Worm (Caenorhabditis elegans) whole organism, young adult: Measurements from ENCODE around the gene F22E5.1.

Experiments used
- F23B12.7 ChIP-seq: sonication (generic microtip); optimal IDR thresholded peaks from 2 replicates; lab custom pipeline; 2017; ENCODE audit warnings: missing genetic modification characterization, mild to moderate bottlenecking, missing compliant biosample characterization, antibody characterized with exemption, moderate library complexity; ENCODE audit not compliant: insufficient read depth
- F49E8.2 ChIP-seq: sonication (generic microtip); optimal IDR thresholded peaks from 3 replicates; lab custom pipeline; 2017; ENCODE audit warnings: missing genetic modification characterization, mild to moderate bottlenecking, missing compliant biosample characterization, antibody characterized with exemption, moderate library complexity; ENCODE audit not compliant: insufficient read depth
- ama-1 ChIP-seq, 3 experiments: fragments of 150-350 bp in 1 of 3; sonication (generic microtip) in 2 of 3; optimal IDR thresholded peaks; 2 replicates each; lab custom pipeline; 2014 to 2018; ENCODE audit warnings: missing biosample characterization in 2 of 3, missing genetic modification characterization in 2 of 3, missing genetic modification reagents in 2 of 3
- bed-2 ChIP-seq: fragments of 200-800 bp; sonication (Bioruptor generic); IDR thresholded peaks from 2 replicates; pipeline ENCODE4 v1.3.6; 2022; ENCODE audit warnings: missing genetic modification reagents, missing genetic modification characterization, missing compliant biosample characterization
- dox-1 ChIP-seq: fragments of 200-800 bp; sonication (Bioruptor generic); IDR thresholded peaks from 2 replicates; pipeline ENCODE4 v1.3.6; 2022; ENCODE audit warnings: missing genetic modification reagents, missing genetic modification characterization, missing compliant biosample characterization
- egl-18 ChIP-seq: fragments of 200-800 bp; sonication (Bioruptor generic); IDR thresholded peaks from 2 replicates; pipeline ENCODE4 v1.3.6; 2022; ENCODE audit warnings: missing genetic modification reagents, missing genetic modification characterization, missing compliant biosample characterization
- hmg-20 ChIP-seq: fragments of 200-800 bp; sonication (Bioruptor generic); IDR thresholded peaks from 2 replicates; pipeline ENCODE4 v1.3.6; 2022; ENCODE audit warnings: missing genetic modification reagents, missing genetic modification characterization, missing compliant biosample characterization
- mcd-1 ChIP-seq: fragments of 200-800 bp; sonication (Bioruptor generic); IDR thresholded peaks from 2 replicates; pipeline ENCODE4 v1.3.6; 2022; ENCODE audit warnings: missing genetic modification reagents, missing genetic modification characterization, missing compliant biosample characterization
- nfya-1 ChIP-seq: sonication (generic microtip); optimal IDR thresholded peaks from 2 replicates; lab custom pipeline; 2017; ENCODE audit warnings: antibody characterized with exemption, missing compliant biosample characterization, missing genetic modification characterization, borderline replicate concordance; ENCODE audit not compliant: insufficient read depth
- unc-62 ChIP-seq: fragments of 150-350 bp; optimal IDR thresholded peaks from 2 replicates; lab custom pipeline; 2014; ENCODE audit warnings: missing biosample characterization, missing genetic modification reagents, missing genetic modification characterization
- zfh-2 ChIP-seq: fragments of 200-800 bp; sonication (Bioruptor generic); conservative IDR thresholded peaks from 2 replicates; pipeline ENCODE4 v1.3.6; 2022; ENCODE audit warnings: missing genetic modification reagents, missing genetic modification characterization, missing compliant biosample characterization
- ztf-26 ChIP-seq: sonication (generic microtip); optimal IDR thresholded peaks from 2 replicates; lab custom pipeline; 2017; ENCODE audit warnings: missing genetic modification characterization, missing compliant biosample characterization

DNA sequence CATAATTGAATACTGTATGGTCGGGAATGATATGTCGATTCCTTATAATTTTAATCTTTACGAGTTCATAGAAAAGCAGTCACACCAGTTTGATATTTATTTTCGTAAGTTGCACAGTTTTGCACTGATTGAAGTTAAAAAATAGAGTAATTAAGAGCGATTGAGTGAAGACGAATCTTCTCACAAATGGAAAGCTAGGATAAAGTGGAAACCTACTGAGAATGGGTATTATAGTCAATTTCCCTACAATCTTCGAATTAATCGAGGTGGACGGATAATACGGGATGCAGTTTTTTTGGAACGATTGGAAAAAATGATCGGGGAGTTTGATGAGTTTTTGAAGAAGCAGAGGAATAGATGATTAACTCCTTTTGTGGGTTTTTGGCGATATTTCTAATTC lies 32.6 kb upstream of the F22E5.1 start, which contains the start of gene F22E5.23:
- no peak for TF ChIP-seq mcd-1 (GFP tag; lab: Robert Waterston, UW)
- no peak for TF ChIP-seq ama-1 (optimal IDR thresholded peaks at IDR 0.05; lab: Kevin White, UChicago)
- TF ChIP-seq ama-1 (GFP tag; optimal IDR thresholded peaks at IDR 0.05; lab: Kevin White, UChicago) = no peak
- no peak for TF ChIP-seq bed-2 (GFP tag; lab: Robert Waterston, UW)
- TF ChIP-seq ztf-26 (tag; lab: Kevin White, UChicago) = no peak
- TF ChIP-seq F49E8.2 (tag; lab: Kevin White, UChicago) = no peak
- TF ChIP-seq unc-62 (GFP tag; lab: Kevin White, UChicago) = no peak
- no peak for TF ChIP-seq hmg-20 (GFP tag; lab: Robert Waterston, UW)
- TF ChIP-seq nfya-1 = no peak
- no peak for TF ChIP-seq egl-18
- TF ChIP-seq dox-1 = no peak
- TF ChIP-seq zfh-2 = no peak
- no peak for TF ChIP-seq F23B12.7 (tag; lab: Kevin White, UChicago)
